Worm (Caenorhabditis elegans) whole organism, young adult: ENCODE data around the gene C10A4.13.

Experiments used
- B0336.3 ChIP-seq: fragments of 200-800 bp; sonication (Bioruptor generic); IDR thresholded peaks from 2 replicates; pipeline ENCODE4 v1.3.6; 2022; ENCODE audit warnings: missing genetic modification characterization, missing compliant biosample characterization
- D2030.7 ChIP-seq: fragments of 200-800 bp; sonication (Bioruptor generic); IDR thresholded peaks from 2 replicates; pipeline ENCODE4 v1.3.6; 2022; ENCODE audit warnings: missing genetic modification reagents, missing genetic modification characterization, missing compliant biosample characterization
- F22D6.2 ChIP-seq: sonication (generic microtip); optimal IDR thresholded peaks from 2 replicates; lab custom pipeline; 2016; ENCODE audit warnings: mild to moderate bottlenecking, missing genetic modification characterization, missing compliant biosample characterization
- F23B12.7 ChIP-seq: sonication (generic microtip); optimal IDR thresholded peaks from 2 replicates; lab custom pipeline; 2017; ENCODE audit warnings: missing genetic modification characterization, mild to moderate bottlenecking, missing compliant biosample characterization, antibody characterized with exemption, moderate library complexity; ENCODE audit not compliant: insufficient read depth
- K12H6.12 ChIP-seq: fragments of 200-800 bp; sonication (Bioruptor generic); optimal IDR thresholded peaks from 2 replicates; lab custom pipeline; 2018; ENCODE audit warnings: mild to moderate bottlenecking, missing genetic modification characterization, missing compliant biosample characterization
- T07F8.4 ChIP-seq: sonication (generic microtip); optimal IDR thresholded peaks from 2 replicates; lab custom pipeline; 2016; ENCODE audit warnings: mild to moderate bottlenecking, missing genetic modification characterization, moderate library complexity, missing compliant biosample characterization
- akir-1 ChIP-seq: fragments of 200-800 bp; sonication (Bioruptor generic); optimal IDR thresholded peaks from 2 replicates; lab custom pipeline; 2018; ENCODE audit warnings: mild to moderate bottlenecking, missing genetic modification characterization, moderate library complexity, missing compliant biosample characterization
- aptf-2 ChIP-seq: fragments of 200-800 bp; sonication (Bioruptor generic); conservative IDR thresholded peaks from 2 replicates; pipeline ENCODE4 v1.3.6; 2022; ENCODE audit warnings: missing genetic modification reagents, missing genetic modification characterization, missing compliant biosample characterization
- athp-1 ChIP-seq: sonication (generic microtip); optimal IDR thresholded peaks from 2 replicates; lab custom pipeline; 2017; ENCODE audit warnings: mild to moderate bottlenecking, missing genetic modification characterization, missing compliant biosample characterization
- attf-5 ChIP-seq: fragments of 200-800 bp; sonication (Bioruptor generic); optimal IDR thresholded peaks from 2 replicates; lab custom pipeline; 2018; ENCODE audit warnings: mild to moderate bottlenecking, missing genetic modification characterization, missing compliant biosample characterization
- ceh-27 ChIP-seq: fragments of 200-800 bp; sonication (Bioruptor generic); optimal IDR thresholded peaks from 2 replicates; lab custom pipeline; 2018; ENCODE audit warnings: mild to moderate bottlenecking, missing genetic modification characterization, moderate library complexity, missing compliant biosample characterization
- ceh-91 ChIP-seq: fragments of 200-800 bp; sonication (Bioruptor generic); IDR thresholded peaks from 2 replicates; pipeline ENCODE4 v1.3.6; 2022; ENCODE audit warnings: missing genetic modification reagents, missing genetic modification characterization, missing compliant biosample characterization
- die-1 ChIP-seq: sonication (generic microtip); optimal IDR thresholded peaks from 2 replicates; lab custom pipeline; 2016; ENCODE audit warnings: missing genotype, mild to moderate bottlenecking, missing genetic modification characterization, missing compliant biosample characterization
- dox-1 ChIP-seq: fragments of 200-800 bp; sonication (Bioruptor generic); IDR thresholded peaks from 2 replicates; pipeline ENCODE4 v1.3.6; 2022; ENCODE audit warnings: missing genetic modification reagents, missing genetic modification characterization, missing compliant biosample characterization
- efl-1 ChIP-seq: fragments of 150-350 bp; optimal IDR thresholded peaks from 2 replicates; lab custom pipeline; 2014; ENCODE audit warnings: missing biosample characterization, missing genetic modification reagents, missing genetic modification characterization
- egrh-3 ChIP-seq: fragments of 200-800 bp; sonication (Bioruptor generic); IDR thresholded peaks from 2 replicates; pipeline ENCODE4 v1.3.6; 2022; ENCODE audit warnings: missing genetic modification reagents, missing genetic modification characterization, missing compliant biosample characterization
- gei-17 ChIP-seq: fragments of 200-800 bp; sonication (Bioruptor generic); optimal IDR thresholded peaks from 2 replicates; lab custom pipeline; 2018; ENCODE audit warnings: mild to moderate bottlenecking, missing genetic modification characterization, missing compliant biosample characterization
- hlh-12 ChIP-seq: sonication (generic microtip); optimal IDR thresholded peaks from 2 replicates; lab custom pipeline; 2016; ENCODE audit warnings: missing genetic modification characterization, missing compliant biosample characterization
- hmg-1.2 ChIP-seq: fragments of 200-800 bp; sonication (Bioruptor generic); IDR thresholded peaks from 2 replicates; pipeline ENCODE4 v1.3.6; 2022; ENCODE audit warnings: missing genetic modification reagents, missing genetic modification characterization, missing compliant biosample characterization
- hmg-20 ChIP-seq: fragments of 200-800 bp; sonication (Bioruptor generic); IDR thresholded peaks from 2 replicates; pipeline ENCODE4 v1.3.6; 2022; ENCODE audit warnings: missing genetic modification reagents, missing genetic modification characterization, missing compliant biosample characterization
- lag-1 ChIP-seq: fragments of 200-800 bp; sonication (Bioruptor generic); IDR thresholded peaks from 2 replicates; pipeline ENCODE4 v1.3.6; 2022; ENCODE audit warnings: missing genetic modification reagents, missing genetic modification characterization, missing compliant biosample characterization
- let-526 ChIP-seq: fragments of 200-800 bp; sonication (Bioruptor generic); IDR thresholded peaks from 2 replicates; pipeline ENCODE4 v1.3.6; 2022; ENCODE audit warnings: missing genetic modification reagents, missing genetic modification characterization, missing compliant biosample characterization
- lin-54 ChIP-seq: fragments of 200-800 bp; sonication (Bioruptor generic); optimal IDR thresholded peaks from 2 replicates; lab custom pipeline; 2018; ENCODE audit warnings: mild to moderate bottlenecking, missing genetic modification characterization, missing compliant biosample characterization
- lsy-27 ChIP-seq: sonication (generic microtip); optimal IDR thresholded peaks from 2 replicates; lab custom pipeline; 2017; ENCODE audit warnings: missing genetic modification characterization, mild to moderate bottlenecking, missing compliant biosample characterization, antibody characterized with exemption, missing genotype, borderline replicate concordance; ENCODE audit not compliant: insufficient read depth
- madf-10 ChIP-seq: sonication (generic microtip); optimal IDR thresholded peaks from 2 replicates; lab custom pipeline; 2016; ENCODE audit warnings: mild to moderate bottlenecking, missing genetic modification characterization, missing compliant biosample characterization
- mcd-1 ChIP-seq: fragments of 200-800 bp; sonication (Bioruptor generic); IDR thresholded peaks from 2 replicates; pipeline ENCODE4 v1.3.6; 2022; ENCODE audit warnings: missing genetic modification reagents, missing genetic modification characterization, missing compliant biosample characterization
- mel-28 ChIP-seq: sonication (generic microtip); optimal IDR thresholded peaks from 2 replicates; lab custom pipeline; 2016; ENCODE audit warnings: borderline replicate concordance, mild to moderate bottlenecking, missing genetic modification characterization, missing compliant biosample characterization
- nfya-1 ChIP-seq: sonication (generic microtip); optimal IDR thresholded peaks from 2 replicates; lab custom pipeline; 2017; ENCODE audit warnings: antibody characterized with exemption, missing compliant biosample characterization, missing genetic modification characterization, borderline replicate concordance; ENCODE audit not compliant: insufficient read depth
- nhr-27 ChIP-seq: fragments of 200-800 bp; sonication (Bioruptor generic); optimal IDR thresholded peaks from 2 replicates; lab custom pipeline; 2018; ENCODE audit warnings: mild to moderate bottlenecking, missing genetic modification characterization, moderate library complexity, missing compliant biosample characterization
- nhr-80 ChIP-seq: sonication (generic microtip); optimal IDR thresholded peaks from 2 replicates; lab custom pipeline; 2016; ENCODE audit warnings: missing genetic modification characterization, missing compliant biosample characterization
- nhr-90 ChIP-seq: sonication (generic microtip); optimal IDR thresholded peaks from 2 replicates; lab custom pipeline; 2016; ENCODE audit warnings: missing genotype, mild to moderate bottlenecking, missing genetic modification characterization, missing compliant biosample characterization
- pbrm-1 ChIP-seq: fragments of 200-800 bp; sonication (Bioruptor generic); IDR thresholded peaks from 2 replicates; pipeline ENCODE4 v1.3.6; 2022; ENCODE audit warnings: missing genetic modification reagents, missing genetic modification characterization, missing compliant biosample characterization
- pha-4 ChIP-seq: fragments of 150-350 bp; sonication (generic microtip); optimal IDR thresholded peaks from 2 replicates; lab custom pipeline; 2014; ENCODE audit warnings: missing biosample characterization, missing genetic modification reagents, missing genetic modification characterization
- rcor-1 ChIP-seq: fragments of 200-800 bp; sonication (Bioruptor generic); IDR thresholded peaks from 2 replicates; pipeline ENCODE4 v1.3.6; 2022; ENCODE audit warnings: missing genetic modification reagents, missing genetic modification characterization, missing compliant biosample characterization
- sdz-38 ChIP-seq: sonication (generic microtip); optimal IDR thresholded peaks from 2 replicates; lab custom pipeline; 2016; ENCODE audit warnings: missing genotype, missing genetic modification characterization, missing compliant biosample characterization
- snpc-1.1 ChIP-seq: sonication (generic microtip); optimal IDR thresholded peaks from 2 replicates; lab custom pipeline; 2017; ENCODE audit warnings: missing genetic modification characterization, mild to moderate bottlenecking, missing compliant biosample characterization, antibody characterized with exemption, moderate library complexity, missing genotype, missing genetic modification reagents; ENCODE audit not compliant: insufficient read depth
- snpc-3.4 ChIP-seq: sonication (generic microtip); optimal IDR thresholded peaks from 2 replicates; lab custom pipeline; 2017; ENCODE audit warnings: missing genetic modification characterization, mild to moderate bottlenecking, missing compliant biosample characterization, antibody characterized with exemption, moderate library complexity, missing genotype, missing genetic modification reagents
- somi-1 ChIP-seq: fragments of 200-800 bp; sonication (Bioruptor generic); optimal IDR thresholded peaks from 2 replicates; lab custom pipeline; 2018; ENCODE audit warnings: mild to moderate bottlenecking, missing genetic modification characterization, missing compliant biosample characterization
- unc-62 ChIP-seq: fragments of 150-350 bp; optimal IDR thresholded peaks from 2 replicates; lab custom pipeline; 2014; ENCODE audit warnings: missing biosample characterization, missing genetic modification reagents, missing genetic modification characterization
- ztf-18 ChIP-seq: sonication (generic microtip); optimal IDR thresholded peaks from 2 replicates; lab custom pipeline; 2016; ENCODE audit warnings: missing genotype, mild to moderate bottlenecking, missing genetic modification characterization, missing compliant biosample characterization
- ztf-25 ChIP-seq: fragments of 200-800 bp; sonication (Bioruptor generic); IDR thresholded peaks from 2 replicates; pipeline ENCODE4 v1.3.6; 2022; ENCODE audit warnings: missing genetic modification reagents, missing genetic modification characterization, missing compliant biosample characterization
- ztf-28 ChIP-seq: fragments of 200-800 bp; sonication (Bioruptor generic); IDR thresholded peaks from 2 replicates; pipeline ENCODE4 v1.3.6; 2022; ENCODE audit warnings: missing genetic modification reagents, missing genetic modification characterization, missing compliant biosample characterization

C10A4.13 gene

DNA sequence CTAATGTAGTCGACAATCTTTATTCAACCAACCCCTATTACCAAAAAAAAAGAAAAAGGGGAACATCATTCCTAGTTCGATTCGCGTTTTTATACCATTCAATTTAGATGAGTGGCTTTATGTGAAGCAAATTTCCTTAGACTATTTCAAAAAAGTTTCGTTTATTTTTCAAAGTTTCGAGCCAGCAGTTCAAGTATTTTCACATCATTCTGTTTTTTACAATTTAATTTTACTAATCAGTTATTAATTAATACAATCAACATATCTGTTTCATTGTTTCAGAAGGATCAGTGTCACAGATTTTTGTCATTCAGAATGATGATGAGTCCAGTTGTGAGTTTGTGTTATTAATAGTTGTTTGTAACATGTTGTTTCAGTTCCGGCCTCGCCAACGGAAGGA is 12.1 kb upstream of the C10A4.13 start, which contains the start of gene C10A4.2:
Gene C10A4.2, plus strand, starts transcription at position 301 of the 400 bp plus-strand sequence.
- no peak for TF ChIP-seq attf-5 (GFP tag; lab: Kevin White, UChicago)
- TF ChIP-seq ztf-25 = no peak
- no peak for TF ChIP-seq let-526
- TF ChIP-seq snpc-3.4 (tag; lab: Kevin White, UChicago) = no peak
- TF ChIP-seq akir-1 = no peak
- no peak for TF ChIP-seq gei-17 (GFP tag; lab: Kevin White, UChicago)
- no peak for TF ChIP-seq K12H6.12 (tag; lab: Kevin White, UChicago)
- no peak for TF ChIP-seq nhr-90 (tag; lab: Kevin White, UChicago)
- TF ChIP-seq hlh-12 (tag; lab: Kevin White, UChicago) = no peak
- TF ChIP-seq, all 124 proteins: peak for 0

DNA sequence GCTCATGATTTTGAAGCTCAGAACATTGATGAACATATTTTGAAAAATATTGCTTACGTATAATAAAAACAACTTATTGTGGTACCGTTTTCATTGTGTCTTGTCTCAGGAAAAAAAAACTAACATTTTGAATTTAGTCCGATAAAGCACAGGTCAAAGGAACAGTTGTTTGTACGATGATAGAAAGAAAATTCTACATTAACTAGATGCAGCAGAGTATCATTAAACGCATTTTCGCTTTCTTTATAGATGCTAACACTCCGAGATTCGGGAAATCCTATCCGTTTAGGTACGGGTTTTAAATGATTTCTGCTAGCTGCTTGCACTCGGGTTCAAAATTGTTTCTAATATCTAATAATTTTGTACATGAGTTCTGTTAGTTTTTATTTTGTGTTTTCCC is 11.2 kb upstream of the C10A4.13 start:
- no peak for TF ChIP-seq athp-1
- no peak for TF ChIP-seq dox-1
- TF ChIP-seq hmg-20 (GFP tag; lab: Robert Waterston, UW) = no peak
- TF ChIP-seq nhr-90 (tag; lab: Kevin White, UChicago) = no peak
- TF ChIP-seq F22D6.2 (tag; lab: Kevin White, UChicago) = no peak
- no peak for TF ChIP-seq ztf-28 (GFP tag; lab: Robert Waterston, UW)
- TF ChIP-seq nhr-27 (tag; lab: Kevin White, UChicago) = no peak
- TF ChIP-seq gei-17 (GFP tag; lab: Kevin White, UChicago) = no peak
- no peak for TF ChIP-seq hmg-1.2
- no peak for TF ChIP-seq rcor-1 (GFP tag; lab: Robert Waterston, UW)
- TF ChIP-seq egrh-3 (GFP tag; lab: Robert Waterston, UW) = no peak
- TF ChIP-seq F23B12.7 (tag; lab: Kevin White, UChicago) = no peak
- TF ChIP-seq lag-1 = no peak

DNA sequence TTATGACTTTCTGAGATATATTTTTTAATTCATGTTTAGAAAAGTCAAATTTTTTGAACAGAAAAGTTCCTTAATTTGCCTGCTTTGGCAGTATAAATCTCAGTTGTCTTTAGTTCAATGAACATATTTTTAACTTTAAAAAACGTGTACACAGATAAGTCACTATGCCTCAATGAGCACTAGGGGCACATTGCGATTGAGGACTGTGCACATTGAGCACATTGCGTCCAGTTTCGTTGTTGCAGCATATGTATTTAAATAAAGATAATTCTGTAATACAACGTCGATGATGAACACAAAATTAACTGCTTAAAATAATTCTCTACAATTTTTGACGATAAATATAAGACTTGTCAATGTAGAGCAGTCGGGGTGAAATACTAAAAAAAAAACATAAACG is 9.9 kb upstream of the C10A4.13 start:
- no peak for TF ChIP-seq snpc-3.4 (tag; lab: Kevin White, UChicago)
- no peak for TF ChIP-seq hlh-12 (tag; lab: Kevin White, UChicago)
- no peak for TF ChIP-seq sdz-38 (tag; lab: Kevin White, UChicago)
- TF ChIP-seq unc-62 (GFP tag; lab: Kevin White, UChicago) = no peak
- TF ChIP-seq nfya-1 (tag; lab: Kevin White, UChicago) = no peak
- no peak for TF ChIP-seq mcd-1 (GFP tag; lab: Robert Waterston, UW)
- TF ChIP-seq lin-54 (GFP tag; lab: Kevin White, UChicago) = no peak
- TF ChIP-seq mel-28 = no peak
- TF ChIP-seq D2030.7 (GFP tag; lab: Robert Waterston, UW) = no peak

DNA sequence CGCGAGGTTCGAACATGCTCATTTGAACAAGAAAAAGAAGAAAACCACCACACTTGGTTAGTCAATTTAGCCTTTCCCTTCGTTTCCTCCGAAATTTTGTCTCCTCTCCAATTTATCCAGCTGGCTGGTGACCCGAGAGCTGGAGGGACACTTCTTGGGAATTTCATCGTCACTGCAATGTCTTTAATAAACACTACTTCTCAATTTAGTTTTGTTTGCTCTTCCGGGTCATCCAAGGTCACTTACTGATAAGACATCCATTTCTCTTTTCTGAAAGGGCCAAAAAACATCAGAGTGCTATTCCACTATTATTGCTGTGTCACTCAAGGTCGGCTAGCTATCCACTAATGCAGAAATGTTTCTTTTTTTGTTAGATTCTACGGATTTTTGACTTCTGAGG is 7.6 kb upstream of the C10A4.13 start, which contains the start of gene C10A4.3:
Gene C10A4.3, plus strand, starts transcription at position 301 of the 400 bp plus-strand sequence.
- TF ChIP-seq somi-1 (no peak), aptf-2 (no peak)

DNA sequence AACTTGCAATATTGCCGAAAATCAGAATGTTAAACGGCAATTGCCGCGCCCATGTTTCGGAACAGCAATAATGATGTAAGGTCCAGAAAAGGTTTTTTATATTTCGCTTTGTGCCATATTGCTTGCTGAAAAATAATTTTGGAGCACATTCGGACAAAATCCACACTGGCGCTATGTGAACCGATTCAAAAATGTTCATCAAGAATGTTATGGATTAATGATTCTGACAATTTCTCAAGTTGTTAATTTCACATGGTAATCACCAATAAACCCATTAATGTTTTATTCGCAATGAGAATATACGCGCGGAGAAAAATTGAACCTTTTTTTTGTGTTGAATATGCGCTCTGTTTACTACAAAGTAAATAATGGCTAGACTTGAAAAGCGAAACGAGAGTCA is 6.7 kb upstream of the C10A4.13 start:
- no peak for TF ChIP-seq gei-17 (GFP tag; lab: Kevin White, UChicago)
- no peak for TF ChIP-seq hlh-12 (tag; lab: Kevin White, UChicago)
- TF ChIP-seq ceh-27 (GFP tag; lab: Kevin White, UChicago) = no peak
- no peak for TF ChIP-seq snpc-1.1 (tag; lab: Kevin White, UChicago)
- TF ChIP-seq die-1 = no peak
- no peak for TF ChIP-seq mel-28
- TF ChIP-seq pha-4 (tag; lab: Kevin White, UChicago) = no peak
- no peak for TF ChIP-seq aptf-2
- TF ChIP-seq lsy-27 (tag; lab: Kevin White, UChicago) = no peak
- TF ChIP-seq efl-1 (GFP tag; lab: Kevin White, UChicago) = no peak
- no peak for TF ChIP-seq madf-10 (tag; lab: Kevin White, UChicago)
- no peak for TF ChIP-seq snpc-3.4 (tag; lab: Kevin White, UChicago)
- TF ChIP-seq ztf-18 (tag; lab: Kevin White, UChicago) = no peak
- TF ChIP-seq ceh-91 (GFP tag; lab: Robert Waterston, UW) = no peak
- TF ChIP-seq B0336.3 (GFP tag; lab: Robert Waterston, UW) = no peak
- no peak for TF ChIP-seq pbrm-1 (GFP tag; lab: Robert Waterston, UW)
- TF ChIP-seq nhr-80 = no peak
- TF ChIP-seq T07F8.4 (tag; lab: Kevin White, UChicago) = no peak
